Worm (Caenorhabditis elegans) whole organism, L1 larva: ENCODE measurements around the gene F59E12.1.

Experiments used
- ces-1 ChIP-seq: fragments of 150-350 bp; optimal IDR thresholded peaks from 2 replicates; lab custom pipeline; 2014; ENCODE audit warnings: missing biosample characterization, missing genetic modification reagents, missing genetic modification characterization
- jun-1 ChIP-seq: fragments of 150-350 bp; optimal IDR thresholded peaks from 2 replicates; lab custom pipeline; 2014; ENCODE audit warnings: missing biosample characterization, missing genetic modification reagents, missing genetic modification characterization

DNA sequence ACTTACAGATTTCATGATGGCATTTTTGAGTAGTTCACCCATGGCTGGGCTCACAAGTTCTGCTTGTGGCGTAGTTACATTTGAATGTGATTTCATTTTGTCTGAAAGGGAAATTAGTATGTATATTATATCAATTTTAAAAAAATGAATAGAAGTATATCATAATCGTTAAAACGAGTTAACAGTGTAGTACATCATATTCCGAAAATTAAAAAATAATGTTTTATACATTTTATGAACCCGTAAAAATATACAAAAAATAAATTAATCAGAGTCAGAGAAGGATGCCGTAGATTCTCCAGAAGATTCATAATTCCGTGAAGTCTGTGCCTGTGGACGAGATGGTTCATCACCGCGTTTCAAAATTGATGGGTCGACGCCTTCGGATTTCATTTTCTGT lies 7.4 kb upstream of the F59E12.1 start, which contains the start of gene F59E12.9:
- no peak for TF ChIP-seq jun-1 (tag; lab: Kevin White, UChicago)
- no peak for TF ChIP-seq ces-1
